Worm (Caenorhabditis elegans) whole organism, young adult: Measurements from ENCODE around the gene Y53F4B.36.

Source experiments
- C17E4.6 ChIP-seq: fragments of 200-800 bp; sonication (Bioruptor generic); IDR thresholded peaks from 2 replicates; pipeline ENCODE4 v1.3.6; 2022; ENCODE audit warnings: missing genetic modification reagents, missing genetic modification characterization, missing compliant biosample characterization
- D2030.7 ChIP-seq: fragments of 200-800 bp; sonication (Bioruptor generic); IDR thresholded peaks from 2 replicates; pipeline ENCODE4 v1.3.6; 2022; ENCODE audit warnings: missing genetic modification reagents, missing genetic modification characterization, missing compliant biosample characterization
- F23B12.7 ChIP-seq: sonication (generic microtip); optimal IDR thresholded peaks from 2 replicates; lab custom pipeline; 2017; ENCODE audit warnings: missing genetic modification characterization, mild to moderate bottlenecking, missing compliant biosample characterization, antibody characterized with exemption, moderate library complexity; ENCODE audit not compliant: insufficient read depth
- F33H1.4 ChIP-seq: fragments of 200-800 bp; sonication (Bioruptor generic); IDR thresholded peaks from 2 replicates; pipeline ENCODE4 v1.3.6; 2022; ENCODE audit warnings: missing genetic modification reagents, missing genetic modification characterization, missing compliant biosample characterization
- F39B2.1 ChIP-seq: fragments of 200-800 bp; sonication (Bioruptor generic); IDR thresholded peaks from 2 replicates; pipeline ENCODE4 v1.3.6; 2022; ENCODE audit warnings: missing genetic modification reagents, missing genetic modification characterization, missing compliant biosample characterization
- F52B5.7 ChIP-seq: sonication (generic microtip); optimal IDR thresholded peaks from 2 replicates; lab custom pipeline; 2016; ENCODE audit warnings: mild to moderate bottlenecking, missing genetic modification characterization, missing compliant biosample characterization
- akir-1 ChIP-seq: fragments of 200-800 bp; sonication (Bioruptor generic); optimal IDR thresholded peaks from 2 replicates; lab custom pipeline; 2018; ENCODE audit warnings: mild to moderate bottlenecking, missing genetic modification characterization, moderate library complexity, missing compliant biosample characterization
- ama-1 ChIP-seq, 3 experiments: fragments of 150-350 bp in 1 of 3; sonication (generic microtip) in 2 of 3; optimal IDR thresholded peaks; 2 replicates each; lab custom pipeline; 2014 to 2018; ENCODE audit warnings: missing biosample characterization in 2 of 3, missing genetic modification characterization in 2 of 3, missing genetic modification reagents in 2 of 3
- aptf-3 ChIP-seq: fragments of 200-800 bp; sonication (Bioruptor generic); IDR thresholded peaks from 2 replicates; pipeline ENCODE4 v1.3.6; 2022; ENCODE audit warnings: missing genetic modification characterization, missing compliant biosample characterization
- attf-3 ChIP-seq: fragments of 200-800 bp; sonication (Bioruptor generic); conservative IDR thresholded peaks from 2 replicates; pipeline ENCODE4 v1.3.6; 2022; ENCODE audit warnings: missing genetic modification reagents, missing genetic modification characterization, missing compliant biosample characterization
- bed-2 ChIP-seq: fragments of 200-800 bp; sonication (Bioruptor generic); IDR thresholded peaks from 2 replicates; pipeline ENCODE4 v1.3.6; 2022; ENCODE audit warnings: missing genetic modification reagents, missing genetic modification characterization, missing compliant biosample characterization
- ceh-100 ChIP-seq: fragments of 200-800 bp; sonication (Bioruptor generic); IDR thresholded peaks from 2 replicates; pipeline ENCODE4 v1.3.6; 2022; ENCODE audit warnings: missing genetic modification reagents, missing genetic modification characterization, missing compliant biosample characterization
- ceh-79 ChIP-seq: sonication (generic microtip); optimal IDR thresholded peaks from 2 replicates; lab custom pipeline; 2017; ENCODE audit warnings: mild to moderate bottlenecking, missing genetic modification characterization, missing compliant biosample characterization
- dpl-1 ChIP-seq: fragments of 150-350 bp; optimal IDR thresholded peaks from 2 replicates; lab custom pipeline; 2014; ENCODE audit warnings: missing biosample characterization, missing genetic modification reagents, missing genetic modification characterization
- efl-1 ChIP-seq: fragments of 150-350 bp; optimal IDR thresholded peaks from 2 replicates; lab custom pipeline; 2014; ENCODE audit warnings: missing biosample characterization, missing genetic modification reagents, missing genetic modification characterization
- egl-18 ChIP-seq: fragments of 200-800 bp; sonication (Bioruptor generic); IDR thresholded peaks from 2 replicates; pipeline ENCODE4 v1.3.6; 2022; ENCODE audit warnings: missing genetic modification reagents, missing genetic modification characterization, missing compliant biosample characterization
- ekl-4 ChIP-seq: fragments of 200-800 bp; sonication (Bioruptor generic); IDR thresholded peaks from 2 replicates; pipeline ENCODE4 v1.3.6; 2022; ENCODE audit warnings: missing genetic modification reagents, missing genetic modification characterization, missing compliant biosample characterization
- him-1 ChIP-seq: sonication (generic microtip); optimal IDR thresholded peaks from 2 replicates; lab custom pipeline; 2016; ENCODE audit warnings: missing genotype, missing genetic modification reagents, missing genetic modification characterization, missing compliant biosample characterization
- hlh-12 ChIP-seq: sonication (generic microtip); optimal IDR thresholded peaks from 2 replicates; lab custom pipeline; 2016; ENCODE audit warnings: missing genetic modification characterization, missing compliant biosample characterization
- hmg-1.2 ChIP-seq: fragments of 200-800 bp; sonication (Bioruptor generic); IDR thresholded peaks from 2 replicates; pipeline ENCODE4 v1.3.6; 2022; ENCODE audit warnings: missing genetic modification reagents, missing genetic modification characterization, missing compliant biosample characterization
- hmg-20 ChIP-seq: fragments of 200-800 bp; sonication (Bioruptor generic); IDR thresholded peaks from 2 replicates; pipeline ENCODE4 v1.3.6; 2022; ENCODE audit warnings: missing genetic modification reagents, missing genetic modification characterization, missing compliant biosample characterization
- hrde-1 ChIP-seq: sonication (generic microtip); optimal IDR thresholded peaks from 2 replicates; lab custom pipeline; 2016; ENCODE audit warnings: missing genetic modification characterization, mild to moderate bottlenecking, missing compliant biosample characterization, moderate library complexity, missing genotype, missing genetic modification reagents, borderline replicate concordance
- hsf-1 ChIP-seq: fragments of 200-800 bp; sonication (Bioruptor generic); IDR thresholded peaks from 2 replicates; pipeline ENCODE4 v1.3.6; 2022; ENCODE audit warnings: missing genetic modification reagents, missing genetic modification characterization, missing compliant biosample characterization
- lag-1 ChIP-seq: fragments of 200-800 bp; sonication (Bioruptor generic); IDR thresholded peaks from 2 replicates; pipeline ENCODE4 v1.3.6; 2022; ENCODE audit warnings: missing genetic modification reagents, missing genetic modification characterization, missing compliant biosample characterization
- lin-35 ChIP-seq, 3 experiments: fragments of 150-350 bp in 2 of 3; sonication (generic microtip) in 1 of 3; optimal IDR thresholded peaks; 2 replicates each; lab custom pipeline; 2014 to 2018; ENCODE audit warnings: missing biosample characterization in 3 of 3, missing genetic modification characterization in 3 of 3, missing genetic modification reagents in 3 of 3
- lin-54 ChIP-seq: fragments of 200-800 bp; sonication (Bioruptor generic); optimal IDR thresholded peaks from 2 replicates; lab custom pipeline; 2018; ENCODE audit warnings: mild to moderate bottlenecking, missing genetic modification characterization, missing compliant biosample characterization
- madf-3 ChIP-seq: fragments of 200-800 bp; sonication (Bioruptor generic); IDR thresholded peaks from 2 replicates; pipeline ENCODE4 v1.3.6; 2022; ENCODE audit warnings: missing genetic modification reagents, missing genetic modification characterization, missing compliant biosample characterization
- madf-6 ChIP-seq: fragments of 200-800 bp; sonication (Bioruptor generic); IDR thresholded peaks from 2 replicates; pipeline ENCODE4 v1.3.6; 2022; ENCODE audit warnings: missing genetic modification reagents, missing genetic modification characterization, missing compliant biosample characterization
- madf-8 ChIP-seq: fragments of 200-800 bp; sonication (Bioruptor generic); conservative IDR thresholded peaks from 2 replicates; pipeline ENCODE4 v1.3.6; 2022; ENCODE audit warnings: missing genetic modification reagents, missing genetic modification characterization, missing compliant biosample characterization
- mcd-1 ChIP-seq: fragments of 200-800 bp; sonication (Bioruptor generic); IDR thresholded peaks from 2 replicates; pipeline ENCODE4 v1.3.6; 2022; ENCODE audit warnings: missing genetic modification reagents, missing genetic modification characterization, missing compliant biosample characterization
- mes-4 ChIP-seq: sonication (generic microtip); optimal IDR thresholded peaks from 2 replicates; lab custom pipeline; 2016; ENCODE audit warnings: missing genotype, missing genetic modification characterization, missing compliant biosample characterization
- mxl-1 ChIP-seq: sonication (generic microtip); optimal IDR thresholded peaks from 2 replicates; lab custom pipeline; 2016; ENCODE audit warnings: missing genetic modification characterization, missing compliant biosample characterization
- nfya-1 ChIP-seq: sonication (generic microtip); optimal IDR thresholded peaks from 2 replicates; lab custom pipeline; 2017; ENCODE audit warnings: antibody characterized with exemption, missing compliant biosample characterization, missing genetic modification characterization, borderline replicate concordance; ENCODE audit not compliant: insufficient read depth
- nfyb-1 ChIP-seq: fragments of 200-800 bp; sonication (Bioruptor generic); IDR thresholded peaks from 2 replicates; pipeline ENCODE4 v1.3.6; 2022; ENCODE audit warnings: missing genetic modification reagents, missing genetic modification characterization, missing compliant biosample characterization
- nhr-80 ChIP-seq: sonication (generic microtip); optimal IDR thresholded peaks from 2 replicates; lab custom pipeline; 2016; ENCODE audit warnings: missing genetic modification characterization, missing compliant biosample characterization
- pha-4 ChIP-seq: fragments of 150-350 bp; sonication (generic microtip); optimal IDR thresholded peaks from 2 replicates; lab custom pipeline; 2014; ENCODE audit warnings: missing biosample characterization, missing genetic modification reagents, missing genetic modification characterization
- rcor-1 ChIP-seq: fragments of 200-800 bp; sonication (Bioruptor generic); IDR thresholded peaks from 2 replicates; pipeline ENCODE4 v1.3.6; 2022; ENCODE audit warnings: missing genetic modification reagents, missing genetic modification characterization, missing compliant biosample characterization
- rec-8 ChIP-seq, 2 experiments: sonication (generic microtip); optimal IDR thresholded peaks; 2 replicates each; lab custom pipeline; 2016; ENCODE audit warnings: mild to moderate bottlenecking in 2 of 2, missing genetic modification characterization in 2 of 2, missing genetic modification reagents in 2 of 2, missing genotype in 2 of 2, missing biosample characterization in 1 of 2, missing compliant biosample characterization in 1 of 2, moderate library complexity in 1 of 2
- rpc-1 ChIP-seq, 2 experiments: fragments of 150-350 bp in 1 of 2; sonication (generic microtip) in 1 of 2; optimal IDR thresholded peaks; 2 replicates each; lab custom pipeline; 2014 to 2018; ENCODE audit warnings: missing biosample characterization in 1 of 2, missing genetic modification characterization in 1 of 2, missing genetic modification reagents in 1 of 2, missing genotype in 1 of 2
- snpc-1.3 ChIP-seq: sonication (generic microtip); optimal IDR thresholded peaks from 2 replicates; lab custom pipeline; 2017; ENCODE audit warnings: missing genetic modification characterization, mild to moderate bottlenecking, missing compliant biosample characterization, antibody characterized with exemption, moderate library complexity, missing genotype, missing genetic modification reagents; ENCODE audit not compliant: insufficient read depth
- unc-62 ChIP-seq: fragments of 150-350 bp; optimal IDR thresholded peaks from 2 replicates; lab custom pipeline; 2014; ENCODE audit warnings: missing biosample characterization, missing genetic modification reagents, missing genetic modification characterization
- zim-3 ChIP-seq: sonication (generic microtip); optimal IDR thresholded peaks from 2 replicates; lab custom pipeline; 2017; ENCODE audit warnings: mild to moderate bottlenecking, missing genetic modification characterization, moderate library complexity, missing compliant biosample characterization
- ztf-25 ChIP-seq: fragments of 200-800 bp; sonication (Bioruptor generic); IDR thresholded peaks from 2 replicates; pipeline ENCODE4 v1.3.6; 2022; ENCODE audit warnings: missing genetic modification reagents, missing genetic modification characterization, missing compliant biosample characterization
- ztf-3 ChIP-seq: fragments of 200-800 bp; sonication (Bioruptor generic); optimal IDR thresholded peaks from 2 replicates; lab custom pipeline; 2018; ENCODE audit warnings: mild to moderate bottlenecking, missing genetic modification characterization, missing compliant biosample characterization

Y53F4B.36 gene

ce11 chrII:15206234-15206633 lies 30.5 kb downstream of the Y53F4B.36 start:
- TF ChIP-seq nfyb-1 (GFP tag; lab: Robert Waterston, UW) (0 out of 2 replicates have a peak, but pooled peaks have one; percentile 39), mcd-1 (GFP tag; lab: Robert Waterston, UW) (peak; percentile 50), mxl-1 (tag; lab: Kevin White, UChicago) (no peak)

- peak; percentile 65 for TF ChIP-seq nhr-80
- no peak for TF ChIP-seq hsf-1 (GFP tag; lab: Robert Waterston, UW)
- TF ChIP-seq zim-3 (tag; lab: Kevin White, UChicago): no peak
- TF ChIP-seq hrde-1 (tag; lab: Kevin White, UChicago): no peak
- TF ChIP-seq hlh-12: no peak
- TF ChIP-seq ceh-79 (tag; lab: Kevin White, UChicago): no peak
- TF ChIP-seq F52B5.7 (tag; lab: Kevin White, UChicago): no peak
- TF ChIP-seq rec-8 (tag; optimal IDR thresholded peaks at IDR 0.05; lab: Kevin White, UChicago): no peak
- TF ChIP-seq F33H1.4 (GFP tag; lab: Robert Waterston, UW): no peak
- TF ChIP-seq ztf-25 (GFP tag; lab: Robert Waterston, UW): 0 out of 2 replicates have a peak, but pooled peaks have one; percentile 5
- no peak for TF ChIP-seq nfya-1
- TF ChIP-seq rcor-1 (GFP tag; lab: Robert Waterston, UW): no peak
- TF ChIP-seq snpc-1.3 (tag; lab: Kevin White, UChicago): no peak
- TF ChIP-seq, all 124 proteins: peak for 2
Observed at ce11 chrII:15207562-15207961, 31.8 kb downstream of the Y53F4B.36 start.

DNA sequence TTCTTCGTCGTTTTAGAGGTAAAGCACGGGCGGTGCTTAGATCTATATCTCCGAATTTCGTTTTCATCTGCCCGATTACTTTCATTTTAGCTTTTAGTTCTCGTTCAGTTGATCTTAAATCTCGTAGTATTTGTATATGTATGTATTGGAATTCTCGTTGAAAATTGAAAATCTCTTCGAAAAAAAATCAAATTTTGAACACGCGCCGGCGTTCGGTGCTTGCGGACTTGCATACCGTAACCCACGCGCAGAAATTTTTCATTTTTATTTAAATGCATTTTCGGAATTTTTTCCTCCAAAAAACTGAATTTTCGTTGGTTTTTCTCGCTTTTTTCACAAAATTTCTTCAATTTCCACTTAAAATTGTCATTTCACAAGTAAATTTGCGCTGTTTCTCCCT lies 32.4 kb downstream of the Y53F4B.36 start:
- peak in 1 of 3 experiments; percentile 46 for TF ChIP-seq lin-35 (GFP tag; optimal IDR thresholded peaks at IDR 0.05; lab: Kevin White, UChicago)
- TF ChIP-seq efl-1 (GFP tag; lab: Kevin White, UChicago): peak; percentile 65
- TF ChIP-seq egl-18 (GFP tag; lab: Robert Waterston, UW): no peak
- peak; percentile 52; the same call in 1 of the 2 replicates for TF ChIP-seq D2030.7 (GFP tag; lab: Robert Waterston, UW)
- no peak for TF ChIP-seq hlh-12
- TF ChIP-seq F33H1.4 (GFP tag; lab: Robert Waterston, UW): 0 out of 2 replicates have a peak, but pooled peaks have one; percentile 28
- no peak for TF ChIP-seq him-1 (tag; lab: Kevin White, UChicago)
- TF ChIP-seq madf-3 (GFP tag; lab: Robert Waterston, UW): no peak
- no peak for TF ChIP-seq ekl-4 (GFP tag; lab: Robert Waterston, UW)
- no peak for TF ChIP-seq ama-1 (optimal IDR thresholded peaks at IDR 0.05; lab: Kevin White, UChicago)
- no peak for TF ChIP-seq ama-1 (GFP tag; optimal IDR thresholded peaks at IDR 0.05; lab: Kevin White, UChicago)
- TF ChIP-seq F23B12.7 (tag; lab: Kevin White, UChicago): peak; percentile 19
- TF ChIP-seq mes-4: no peak
- peak; percentile 20 for TF ChIP-seq dpl-1 (GFP tag; lab: Kevin White, UChicago)
- TF ChIP-seq ceh-100 (GFP tag; lab: Robert Waterston, UW): no peak
- TF ChIP-seq akir-1 (GFP tag; lab: Kevin White, UChicago): no peak
- no peak for TF ChIP-seq lag-1 (GFP tag; lab: Robert Waterston, UW)
- 0 out of 2 replicates have a peak, but pooled peaks have one; percentile 16 for TF ChIP-seq hmg-1.2
- no peak for TF ChIP-seq madf-8 (GFP tag; lab: Robert Waterston, UW)
- no peak for TF ChIP-seq unc-62 (GFP tag; lab: Kevin White, UChicago)
- TF ChIP-seq C17E4.6 (GFP tag; lab: Robert Waterston, UW): no peak
- no peak for TF ChIP-seq attf-3 (GFP tag; lab: Robert Waterston, UW)
- no peak for TF ChIP-seq ztf-3 (GFP tag; lab: Kevin White, UChicago)
- peak; percentile 40; the same call in 1 of the 2 replicates for TF ChIP-seq madf-6 (GFP tag; lab: Robert Waterston, UW)
- no peak for TF ChIP-seq ztf-25 (GFP tag; lab: Robert Waterston, UW)
- TF ChIP-seq rpc-1 (optimal IDR thresholded peaks at IDR 0.05; lab: Kevin White, UChicago): no peak
- no peak for TF ChIP-seq rpc-1 (tag; optimal IDR thresholded peaks at IDR 0.05; lab: Kevin White, UChicago)
- TF ChIP-seq nfya-1: no peak
- no peak for TF ChIP-seq hmg-20 (GFP tag; lab: Robert Waterston, UW)
- TF ChIP-seq F39B2.1 (GFP tag; lab: Robert Waterston, UW): no peak
- TF ChIP-seq pha-4 (tag; lab: Kevin White, UChicago): no peak
- TF ChIP-seq aptf-3 (GFP tag; lab: Robert Waterston, UW): no peak
- no peak for TF ChIP-seq bed-2 (GFP tag; lab: Robert Waterston, UW)
- no peak for TF ChIP-seq F52B5.7 (tag; lab: Kevin White, UChicago)
- TF ChIP-seq lin-54: peak; percentile 79
